Fruit fly (Drosophila melanogaster): Measurements from ENCODE around the gene PGRP-SB2.
A peak's percentile ranks its signal among the peaks of the same experiment; 100 is the strongest.

PGRP-SB2 gene

DNA sequence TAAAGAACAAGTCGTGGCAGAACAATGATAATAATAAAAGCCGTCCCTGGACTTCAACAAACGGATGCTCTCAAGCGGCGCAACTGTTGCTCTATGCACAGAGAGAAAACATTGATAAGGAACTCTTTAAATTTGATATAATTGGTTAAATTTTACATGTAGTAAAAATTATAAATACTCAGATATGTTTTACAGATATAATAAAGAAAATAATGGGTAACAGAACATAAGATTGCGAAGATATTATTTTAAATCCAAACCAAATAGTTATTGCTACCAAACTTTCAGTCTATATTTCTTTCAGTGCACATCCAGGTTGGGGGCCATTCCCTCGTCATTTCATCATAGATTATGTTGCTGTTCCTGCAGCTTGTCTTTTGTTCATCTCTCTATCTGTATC, 23.4 kb downstream of the PGRP-SB2 start (continued):
- TF ChIP-seq Six4 (GFP tag; optimal IDR thresholded peaks at IDR 0.05) (peak; percentile 27), zfh1 (GFP tag; IDR thresholded peaks at IDR 0.05) (peak; percentile 50; the same call in 1 of the 3 replicates), CG15601 (tag; optimal IDR thresholded peaks at IDR 0.05) (peak; percentile 33), dpn (GFP tag; optimal IDR thresholded peaks at IDR 0.05) (no peak), CG17829 (tag; optimal IDR thresholded peaks at IDR 0.05) (peak; percentile 66), CG11695 (GFP tag; IDR thresholded peaks at IDR 0.05) (peak; percentile 35; the same call in 1 of the 3 replicates), Sox102F (GFP tag; optimal IDR thresholded peaks at IDR 0.05) (peak; percentile 2), CG14050 (GFP tag; IDR thresholded peaks at IDR 0.05) (no peak), tna (GFP tag; IDR thresholded peaks at IDR 0.05; ENCODE audit: partially characterized antibody) (no peak), kni (GFP tag; optimal IDR thresholded peaks at IDR 0.05) (no peak), CG6175 (GFP tag; IDR thresholded peaks at IDR 0.05) (no peak), Sox100B (GFP tag; optimal IDR thresholded peaks at IDR 0.05) (peak; percentile 24), nmo (GFP tag; optimal IDR thresholded peaks at IDR 0.05) (peak; percentile 66), CG8944 (GFP tag; optimal IDR thresholded peaks at IDR 0.05) (no peak), CG9215 (GFP tag; IDR thresholded peaks at IDR 0.05) (no peak), CG18619 (GFP tag; optimal IDR thresholded peaks at IDR 0.05) (no peak), CG6689 (GFP tag; IDR thresholded peaks at IDR 0.05) (0 out of 2 replicates have a peak, but pooled peaks have one; percentile 44), pita (GFP tag; optimal IDR thresholded peaks at IDR 0.05) (no peak), sd (tag; optimal IDR thresholded peaks at IDR 0.05) (no peak), Xrp1 (GFP tag; IDR thresholded peaks at IDR 0.05) (peak; percentile 69; the same call in 1 of the 2 replicates), CG30403 (GFP tag; optimal IDR thresholded peaks at IDR 0.05) (peak; percentile 22), CG7556 (GFP tag; optimal IDR thresholded peaks at IDR 0.05) (peak; percentile 21), CG31365 (tag; optimal IDR thresholded peaks at IDR 0.05) (no peak), CG6254 (GFP tag; optimal IDR thresholded peaks at IDR 0.05) (peak; percentile 62), CG30431 (GFP tag; optimal IDR thresholded peaks at IDR 0.05) (peak; percentile 12), CG15696 (tag; optimal IDR thresholded peaks at IDR 0.05) (peak; percentile 54), CG6791 (GFP tag; IDR thresholded peaks at IDR 0.05; ENCODE audit: partially characterized antibody) (no peak), psq (GFP tag; optimal IDR thresholded peaks at IDR 0.05) (no peak), Camta (GFP tag; optimal IDR thresholded peaks at IDR 0.05) (no peak), fu2 (GFP tag; optimal IDR thresholded peaks at IDR 0.05) (no peak), CG14441 (GFP tag; IDR thresholded peaks at IDR 0.05) (no peak)

DNA sequence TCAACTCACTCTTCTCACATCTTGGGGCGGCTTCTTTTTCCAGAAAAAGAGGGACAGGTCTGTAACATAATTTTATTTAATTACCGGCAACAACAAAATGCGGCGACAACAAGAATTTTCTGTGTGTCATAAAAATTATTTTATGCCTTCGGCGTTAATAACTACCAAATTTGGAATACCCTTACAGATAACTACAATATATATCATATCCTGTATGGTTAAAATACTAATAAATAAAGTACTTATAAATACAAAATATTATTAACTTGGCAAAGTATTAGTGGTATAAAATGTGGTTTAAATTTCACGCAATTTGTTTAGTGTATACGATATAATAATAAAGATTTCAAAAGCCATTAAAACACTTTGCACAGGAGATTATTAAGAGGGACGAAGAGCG, 24.4 kb downstream of the PGRP-SB2 start:
- peak; percentile 57 for TF ChIP-seq D19A (tag; optimal IDR thresholded peaks at IDR 0.05)
- no peak for TF ChIP-seq Ets65A (GFP tag)

DNA sequence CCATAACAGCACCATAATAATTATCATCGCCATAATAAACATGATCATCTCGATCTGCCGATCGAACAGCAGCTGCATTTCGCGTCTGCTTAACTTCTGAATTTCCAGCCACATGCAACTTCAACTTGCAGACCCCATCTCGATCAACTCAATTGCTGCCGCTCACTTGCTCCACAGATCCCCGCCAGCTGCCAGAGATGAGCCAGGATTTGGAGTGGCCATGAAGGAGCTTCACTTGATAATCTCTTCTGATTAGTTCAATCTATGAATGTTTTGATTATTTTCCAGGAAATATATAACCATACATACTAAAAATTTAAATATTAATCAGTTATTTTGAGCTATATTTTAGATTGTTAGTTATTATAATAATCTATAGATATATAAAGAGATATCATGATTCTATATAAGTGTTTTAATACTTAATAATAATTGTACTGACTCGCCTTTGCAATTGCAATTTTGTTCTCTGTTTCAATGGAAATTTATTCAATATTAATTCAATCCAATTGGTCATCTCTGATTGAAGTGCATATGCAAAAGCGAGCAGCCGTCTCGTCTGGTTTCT, 25.2 kb downstream of the PGRP-SB2 start:
- TF ChIP-seq maf-S (GFP tag; optimal IDR thresholded peaks at IDR 0.05): no peak
- TF ChIP-seq Lhr (GFP tag; optimal IDR thresholded peaks at IDR 0.05): no peak
- no peak for TF ChIP-seq Side (GFP tag; optimal IDR thresholded peaks at IDR 0.05)
- TF ChIP-seq CG7987 (GFP tag; optimal IDR thresholded peaks at IDR 0.05): no peak
- no peak for TF ChIP-seq psq (GFP tag; optimal IDR thresholded peaks at IDR 0.05)
- no peak for TF ChIP-seq rib (GFP tag; IDR thresholded peaks at IDR 0.05)
- no peak for TF ChIP-seq CG11695 (GFP tag; IDR thresholded peaks at IDR 0.05)
- no peak for TF ChIP-seq lbe (GFP tag; optimal IDR thresholded peaks at IDR 0.05)
- no peak for TF ChIP-seq CG4424 (GFP tag; optimal IDR thresholded peaks at IDR 0.05)
- TF ChIP-seq sr (GFP tag; IDR thresholded peaks at IDR 0.05): no peak
- no peak for TF ChIP-seq stc (GFP tag; IDR thresholded peaks at IDR 0.05)
- TF ChIP-seq CG13624 (GFP tag; optimal IDR thresholded peaks at IDR 0.05): no peak
- no peak for TF ChIP-seq CG3726 (GFP tag; IDR thresholded peaks at IDR 0.05)
- TF ChIP-seq slbo (GFP tag; IDR thresholded peaks at IDR 0.05): no peak
- no peak for TF ChIP-seq Xbp1 (GFP tag; optimal IDR thresholded peaks at IDR 0.05)
